Worm (Caenorhabditis elegans) whole organism, L4 larva: ENCODE data around the gene nas-4.

ENCODE experiments used
- D1046.2 ChIP-seq: fragments of 200-800 bp; sonication (Bioruptor generic); IDR thresholded peaks from 2 replicates; pipeline ENCODE4 v1.3.6; 2022; ENCODE audit warnings: missing genetic modification characterization, missing compliant biosample characterization
- F10B5.3 ChIP-seq: sonication (generic microtip); optimal IDR thresholded peaks from 2 replicates; lab custom pipeline; 2016; ENCODE audit warnings: mild to moderate bottlenecking, missing genetic modification characterization, missing compliant biosample characterization
- F37D6.2 ChIP-seq: sonication (generic microtip); optimal IDR thresholded peaks from 2 replicates; lab custom pipeline; 2016; ENCODE audit warnings: mild to moderate bottlenecking, missing genetic modification characterization, missing compliant biosample characterization
- F49E8.2 ChIP-seq: sonication (generic microtip); optimal IDR thresholded peaks from 2 replicates; lab custom pipeline; 2016; ENCODE audit warnings: missing compliant biosample characterization, mild to moderate bottlenecking, missing genetic modification characterization, borderline replicate concordance
- R02D3.7 ChIP-seq: fragments of 150-350 bp; sonication (generic microtip); optimal IDR thresholded peaks from 3 replicates; lab custom pipeline; 2014; ENCODE audit warnings: missing biosample characterization, missing genetic modification characterization
- T26A8.4 ChIP-seq: fragments of 200-800 bp; sonication (Bioruptor generic); IDR thresholded peaks from 2 replicates; pipeline ENCODE4 v1.3.6; 2022; ENCODE audit warnings: missing genetic modification characterization, missing compliant biosample characterization
- Y48G9A.11 ChIP-seq: fragments of 200-800 bp; sonication (Bioruptor generic); IDR thresholded peaks from 2 replicates; pipeline ENCODE4 v1.3.6; 2022; ENCODE audit warnings: missing genetic modification reagents, missing genetic modification characterization, missing compliant biosample characterization
- Y75B8A.6 ChIP-seq: fragments of 200-800 bp; sonication (Bioruptor generic); IDR thresholded peaks from 2 replicates; pipeline ENCODE4 v1.3.6; 2022; ENCODE audit warnings: missing genetic modification reagents, missing genetic modification characterization, missing compliant biosample characterization
- aha-1 ChIP-seq: fragments of 150-350 bp; peaks from one replicate; lab custom pipeline; 2014; ENCODE audit warnings: missing biosample characterization, missing genetic modification characterization
- aly-2 ChIP-seq: sonication (generic microtip); optimal IDR thresholded peaks from 2 replicates; lab custom pipeline; 2018; ENCODE audit warnings: missing biosample characterization, missing genetic modification characterization
- arid-1 ChIP-seq: fragments of 200-800 bp; sonication (Bioruptor generic); conservative IDR thresholded peaks from 2 replicates; pipeline ENCODE4 v1.3.6; 2022; ENCODE audit warnings: missing genetic modification reagents, missing genetic modification characterization, missing compliant biosample characterization
- ceh-28 ChIP-seq: fragments of 150-350 bp; optimal IDR thresholded peaks from 2 replicates; lab custom pipeline; 2014; ENCODE audit warnings: missing biosample characterization, missing genetic modification reagents, missing genetic modification characterization
- ceh-44 ChIP-seq: fragments of 200-800 bp; sonication (Bioruptor generic); IDR thresholded peaks from 2 replicates; pipeline ENCODE4 v1.3.6; 2022; ENCODE audit warnings: missing genetic modification reagents, missing genetic modification characterization, missing compliant biosample characterization
- ceh-82 ChIP-seq: sonication (generic microtip); optimal IDR thresholded peaks from 2 replicates; lab custom pipeline; 2017; ENCODE audit warnings: missing biosample characterization, missing genetic modification characterization
- ces-1 ChIP-seq: fragments of 150-350 bp; sonication (generic microtip); optimal IDR thresholded peaks from 4 replicates; lab custom pipeline; 2014; ENCODE audit warnings: missing biosample characterization, missing genetic modification reagents, missing genetic modification characterization
- cey-2 ChIP-seq: sonication (generic microtip); optimal IDR thresholded peaks from 3 replicates; lab custom pipeline; 2017; ENCODE audit warnings: missing genetic modification characterization, mild to moderate bottlenecking, missing compliant biosample characterization, antibody characterized with exemption, borderline replicate concordance; ENCODE audit not compliant: insufficient read depth
- ctbp-1 ChIP-seq: fragments of 200-800 bp; sonication (Bioruptor generic); IDR thresholded peaks from 2 replicates; pipeline ENCODE4 v1.3.6; 2022; ENCODE audit warnings: missing genetic modification reagents, missing genetic modification characterization, missing compliant biosample characterization
- daf-12 ChIP-seq: fragments of 150-350 bp; optimal IDR thresholded peaks from 2 replicates; lab custom pipeline; 2014; ENCODE audit warnings: missing biosample characterization, missing genetic modification reagents, missing genetic modification characterization
- daf-16 ChIP-seq, 3 experiments: sonication (generic microtip); optimal IDR thresholded peaks; 2 replicates each; lab custom pipeline; 2016 to 2017; ENCODE audit warnings: missing genetic modification characterization in 3 of 3, missing genetic modification reagents in 3 of 3, mild to moderate bottlenecking in 2 of 3, missing compliant biosample characterization in 2 of 3, missing biosample characterization in 1 of 3, moderate library complexity in 1 of 3
- daf-19 ChIP-seq: fragments of 200-800 bp; sonication (Bioruptor generic); conservative IDR thresholded peaks from 2 replicates; pipeline ENCODE4 v1.3.6; 2022; ENCODE audit warnings: missing genetic modification characterization, missing compliant biosample characterization
- daf-8 ChIP-seq: fragments of 200-800 bp; sonication (Bioruptor generic); IDR thresholded peaks from 2 replicates; pipeline ENCODE4 v1.3.6; 2022; ENCODE audit warnings: missing genetic modification characterization, missing compliant biosample characterization
- dmd-9 ChIP-seq: fragments of 200-800 bp; sonication (Bioruptor generic); IDR thresholded peaks from 2 replicates; pipeline ENCODE4 v1.3.6; 2022; ENCODE audit warnings: missing genetic modification reagents, missing genetic modification characterization, missing compliant biosample characterization
- dpl-1 ChIP-seq: fragments of 150-350 bp; optimal IDR thresholded peaks from 2 replicates; lab custom pipeline; 2014; ENCODE audit warnings: missing biosample characterization, missing genetic modification reagents, missing genetic modification characterization
- fkh-10 ChIP-seq: fragments of 150-350 bp; optimal IDR thresholded peaks from 2 replicates; lab custom pipeline; 2014; ENCODE audit warnings: missing biosample characterization, missing genetic modification reagents, missing genetic modification characterization
- gei-8 ChIP-seq: fragments of 200-800 bp; sonication (Bioruptor generic); optimal IDR thresholded peaks from 2 replicates; lab custom pipeline; 2018; ENCODE audit warnings: mild to moderate bottlenecking, missing genetic modification characterization, missing compliant biosample characterization
- hif-1 ChIP-seq, 2 experiments: sonication (generic microtip); optimal IDR thresholded peaks; 2 replicates each; lab custom pipeline; 2016 to 2017; ENCODE audit warnings: missing compliant biosample characterization in 2 of 2, missing genetic modification characterization in 2 of 2, missing genetic modification reagents in 2 of 2, missing genotype in 2 of 2, mild to moderate bottlenecking in 1 of 2
- hlh-11 ChIP-seq: fragments of 200-800 bp; sonication (Bioruptor generic); optimal IDR thresholded peaks from 2 replicates; lab custom pipeline; 2018; ENCODE audit warnings: mild to moderate bottlenecking, missing genetic modification characterization, missing compliant biosample characterization
- jun-1 ChIP-seq: fragments of 150-350 bp; optimal IDR thresholded peaks from 2 replicates; lab custom pipeline; 2014; ENCODE audit warnings: missing biosample characterization, missing genetic modification reagents, missing genetic modification characterization
- lin-1 ChIP-seq: fragments of 200-800 bp; sonication (Bioruptor generic); IDR thresholded peaks from 2 replicates; pipeline ENCODE4 v1.3.6; 2022; ENCODE audit warnings: missing genetic modification reagents, missing genetic modification characterization, missing compliant biosample characterization
- lir-3 ChIP-seq: sonication (generic microtip); optimal IDR thresholded peaks from 2 replicates; lab custom pipeline; 2016; ENCODE audit warnings: mild to moderate bottlenecking, missing genetic modification characterization, missing compliant biosample characterization
- madf-9 ChIP-seq: fragments of 200-800 bp; sonication (Bioruptor generic); conservative IDR thresholded peaks from 2 replicates; pipeline ENCODE4 v1.3.6; 2022; ENCODE audit warnings: missing genetic modification reagents, missing genetic modification characterization, missing compliant biosample characterization
- mep-1 ChIP-seq: fragments of 150-350 bp; sonication (generic microtip); optimal IDR thresholded peaks from 3 replicates; lab custom pipeline; 2014; ENCODE audit warnings: missing biosample characterization, missing genetic modification characterization
- mes-2 ChIP-seq: sonication (generic microtip); optimal IDR thresholded peaks from 2 replicates; lab custom pipeline; 2016; ENCODE audit warnings: missing genotype, mild to moderate bottlenecking, missing genetic modification characterization, missing compliant biosample characterization; ENCODE audit not compliant: poor library complexity, severe bottlenecking
- mxl-3 ChIP-seq: fragments of 200-800 bp; sonication (Bioruptor generic); optimal IDR thresholded peaks from 2 replicates; lab custom pipeline; 2018; ENCODE audit warnings: mild to moderate bottlenecking, missing genetic modification characterization, missing compliant biosample characterization
- nhr-11 ChIP-seq: fragments of 150-350 bp; optimal IDR thresholded peaks from 2 replicates; lab custom pipeline; 2014; ENCODE audit warnings: missing biosample characterization, missing genetic modification characterization
- nhr-28 ChIP-seq: fragments of 150-350 bp; optimal IDR thresholded peaks from 2 replicates; lab custom pipeline; 2014; ENCODE audit warnings: missing biosample characterization, missing genetic modification characterization
- nhr-6 ChIP-seq: fragments of 150-350 bp; optimal IDR thresholded peaks from 2 replicates; lab custom pipeline; 2014; ENCODE audit warnings: missing biosample characterization, missing genetic modification characterization
- nhr-76 ChIP-seq: fragments of 150-350 bp; optimal IDR thresholded peaks from 2 replicates; lab custom pipeline; 2014; ENCODE audit warnings: missing biosample characterization, missing genetic modification characterization
- rbr-2 ChIP-seq: sonication (generic microtip); optimal IDR thresholded peaks from 2 replicates; lab custom pipeline; 2016; ENCODE audit warnings: missing genotype, missing genetic modification characterization, missing compliant biosample characterization
- skn-1 ChIP-seq: fragments of 150-350 bp; optimal IDR thresholded peaks from 2 replicates; lab custom pipeline; 2014; ENCODE audit warnings: missing biosample characterization, missing genetic modification characterization
- snpc-1.2 ChIP-seq: fragments of 200-800 bp; sonication (Bioruptor generic); IDR thresholded peaks from 2 replicates; pipeline ENCODE4 v1.3.6; 2022; ENCODE audit warnings: missing genetic modification reagents, missing genetic modification characterization, missing compliant biosample characterization
- snpc-4 ChIP-seq: fragments of 150-350 bp; optimal IDR thresholded peaks from 2 replicates; lab custom pipeline; 2014; ENCODE audit warnings: missing biosample characterization, missing genetic modification characterization
- spr-1 ChIP-seq: sonication (generic microtip); optimal IDR thresholded peaks from 2 replicates; lab custom pipeline; 2016; ENCODE audit warnings: mild to moderate bottlenecking, missing genetic modification characterization, missing compliant biosample characterization
- spr-3 ChIP-seq: fragments of 200-800 bp; sonication (Bioruptor generic); optimal IDR thresholded peaks from 2 replicates; lab custom pipeline; 2018; ENCODE audit warnings: mild to moderate bottlenecking, missing genetic modification characterization, missing compliant biosample characterization
- tra-1 ChIP-seq: fragments of 200-800 bp; sonication (Bioruptor generic); IDR thresholded peaks from 2 replicates; pipeline ENCODE4 v1.3.6; 2022; ENCODE audit warnings: missing genetic modification reagents, missing genetic modification characterization, missing compliant biosample characterization
- unc-62 ChIP-seq, 3 experiments: fragments of 150-350 bp in 1 of 3; sonication (generic microtip); optimal IDR thresholded peaks in 2 of 3; peaks in 1 of 3; 1 replicate in 1 of 3; 2 replicates in 2 of 3; lab custom pipeline; 2014 to 2017; ENCODE audit warnings: missing biosample characterization in 3 of 3, missing genetic modification characterization in 3 of 3, missing genetic modification reagents in 3 of 3, missing genotype in 1 of 3
- vab-7 ChIP-seq: fragments of 200-800 bp; sonication (Bioruptor generic); IDR thresholded peaks from 2 replicates; pipeline ENCODE4 v1.3.6; 2022; ENCODE audit warnings: missing genetic modification reagents, missing genetic modification characterization, missing compliant biosample characterization
- zag-1 ChIP-seq: fragments of 150-350 bp; optimal IDR thresholded peaks from 2 replicates; lab custom pipeline; 2014; ENCODE audit warnings: missing biosample characterization, missing genetic modification characterization
- zfp-2 ChIP-seq: sonication (generic microtip); optimal IDR thresholded peaks from 2 replicates; lab custom pipeline; 2016; ENCODE audit warnings: mild to moderate bottlenecking, missing genetic modification characterization, missing compliant biosample characterization
- zip-11 ChIP-seq: fragments of 200-800 bp; sonication (Bioruptor generic); IDR thresholded peaks from 2 replicates; pipeline ENCODE4 v1.3.6; 2022; ENCODE audit warnings: missing genetic modification characterization, missing compliant biosample characterization
- zip-2 ChIP-seq: fragments of 150-350 bp; optimal IDR thresholded peaks from 2 replicates; lab custom pipeline; 2014; ENCODE audit warnings: missing biosample characterization, missing genetic modification characterization
- ztf-7 ChIP-seq: fragments of 150-350 bp; optimal IDR thresholded peaks from 2 replicates; lab custom pipeline; 2014; ENCODE audit warnings: missing biosample characterization, missing genetic modification characterization

nas-4 gene

ce11 chrIII:6431766-6432228 is 16.3 kb upstream of the nas-4 start, which contains the start of the genes mrps-17 and txdc-9 (continued):
- TF ChIP-seq dmd-9 (GFP tag; lab: Robert Waterston, UW) (no peak), spr-3 (GFP tag; lab: Kevin White, UChicago) (no peak), aly-2 (tag; lab: Kevin White, UChicago) (no peak), jun-1 (tag; lab: Kevin White, UChicago) (no peak), nhr-76 (tag; lab: Kevin White, UChicago) (no peak), vab-7 (GFP tag; lab: Robert Waterston, UW) (no peak), mxl-3 (GFP tag; lab: Kevin White, UChicago) (no peak), zip-2 (tag; lab: Kevin White, UChicago) (no peak), lir-3 (tag; lab: Kevin White, UChicago) (no peak), ceh-44 (no peak), skn-1 (tag; lab: Kevin White, UChicago) (no peak), gei-8 (no peak), spr-1 (tag; lab: Kevin White, UChicago) (no peak), snpc-4 (tag; lab: Kevin White, UChicago) (no peak), nhr-11 (no peak), F37D6.2 (tag; lab: Kevin White, UChicago) (peak; percentile 21), arid-1 (no peak; the same call in 1 of the 2 replicates), ctbp-1 (no peak), snpc-1.2 (no peak), ztf-7 (tag; lab: Kevin White, UChicago) (no peak), hif-1 (tag; optimal IDR thresholded peaks at IDR 0.05; lab: Kevin White, UChicago) (no peak), D1046.2 (no peak), lin-1 (GFP tag; lab: Robert Waterston, UW) (no peak), ceh-28 (tag; lab: Kevin White, UChicago) (no peak), R02D3.7 (tag; lab: Kevin White, UChicago) (no peak), fkh-10 (GFP tag; lab: Kevin White, UChicago) (peak; percentile 30), F10B5.3 (tag; lab: Kevin White, UChicago) (no peak), tra-1 (GFP tag; lab: Robert Waterston, UW) (no peak), hlh-11 (tag; lab: Kevin White, UChicago) (peak; percentile 42), nhr-28 (tag; lab: Kevin White, UChicago) (peak; percentile 52), Y48G9A.11 (GFP tag; lab: Robert Waterston, UW) (no peak), nhr-6 (peak; percentile 84), aha-1 (tag; lab: Kevin White, UChicago) (peak; percentile 90), mep-1 (tag; lab: Kevin White, UChicago) (no peak), rbr-2 (tag; lab: Kevin White, UChicago) (peak; percentile 73), dpl-1 (GFP tag; lab: Kevin White, UChicago) (peak; percentile 75), madf-9 (GFP tag; lab: Robert Waterston, UW) (no peak), Y75B8A.6 (GFP tag; lab: Robert Waterston, UW) (no peak), daf-16 (GFP tag; optimal IDR thresholded peaks at IDR 0.05; lab: Kevin White, UChicago) (no peak), daf-16 (tag; optimal IDR thresholded peaks at IDR 0.05; lab: Kevin White, UChicago) (no peak), cey-2 (no peak), F49E8.2 (tag; lab: Kevin White, UChicago) (no peak), zip-11 (no peak), T26A8.4 (no peak), daf-12 (tag; lab: Kevin White, UChicago) (no peak), mes-2 (tag; lab: Kevin White, UChicago) (peak; percentile 89), ces-1 (GFP tag; lab: Kevin White, UChicago) (peak; percentile 63), unc-62 (GFP tag; optimal IDR thresholded peaks at IDR 0.05 in 1 of 2; lab: Kevin White, UChicago) (no peak), unc-62 (tag; optimal IDR thresholded peaks at IDR 0.05; lab: Kevin White, UChicago) (no peak), daf-8 (no peak), daf-19 (no peak), zag-1 (tag; lab: Kevin White, UChicago) (no peak), ceh-82 (tag; lab: Kevin White, UChicago) (no peak), zfp-2 (tag; lab: Kevin White, UChicago) (no peak)
